Worm (Caenorhabditis elegans) whole organism, L4 larva: Measurements from ENCODE around the gene dyf-19.

Experiments
- aly-2 ChIP-seq: sonication (generic microtip); optimal IDR thresholded peaks from 2 replicates; lab custom pipeline; 2018; ENCODE audit warnings: missing biosample characterization, missing genetic modification characterization
- ama-1 ChIP-seq: fragments of 150-350 bp; optimal IDR thresholded peaks from 2 replicates; lab custom pipeline; 2014; ENCODE audit warnings: inconsistent platforms, mixed read lengths
- ceh-32 ChIP-seq: sonication (generic microtip); optimal IDR thresholded peaks from 2 replicates; lab custom pipeline; 2016; ENCODE audit warnings: mild to moderate bottlenecking, missing genetic modification characterization, missing compliant biosample characterization; ENCODE audit not compliant: poor library complexity
- daf-12 ChIP-seq: fragments of 150-350 bp; optimal IDR thresholded peaks from 2 replicates; lab custom pipeline; 2014; ENCODE audit warnings: missing biosample characterization, missing genetic modification reagents, missing genetic modification characterization
- lin-13 ChIP-seq: fragments of 150-350 bp; optimal IDR thresholded peaks from 2 replicates; lab custom pipeline; 2014; ENCODE audit warnings: missing biosample characterization, missing genetic modification reagents, missing genetic modification characterization
- madf-5 ChIP-seq, 2 experiments: fragments of 200-800 bp; sonication (Bioruptor generic); IDR thresholded peaks; 2 replicates each; pipeline ENCODE4 v1.3.6; 2022; ENCODE audit warnings: missing compliant biosample characterization in 2 of 2, missing genetic modification characterization in 2 of 2
- nhr-11 ChIP-seq: fragments of 150-350 bp; optimal IDR thresholded peaks from 2 replicates; lab custom pipeline; 2014; ENCODE audit warnings: missing biosample characterization, missing genetic modification characterization
- nhr-76 ChIP-seq: fragments of 150-350 bp; optimal IDR thresholded peaks from 2 replicates; lab custom pipeline; 2014; ENCODE audit warnings: missing biosample characterization, missing genetic modification characterization
- pqm-1 ChIP-seq: sonication (generic microtip); optimal IDR thresholded peaks from 2 replicates; lab custom pipeline; 2017; ENCODE audit warnings: missing biosample characterization, missing genetic modification characterization
- unc-39 ChIP-seq: sonication (generic microtip); optimal IDR thresholded peaks from 2 replicates; lab custom pipeline; 2017; ENCODE audit warnings: missing biosample characterization, missing genetic modification characterization
- zag-1 ChIP-seq: fragments of 150-350 bp; optimal IDR thresholded peaks from 2 replicates; lab custom pipeline; 2014; ENCODE audit warnings: missing biosample characterization, missing genetic modification characterization
- ztf-11 ChIP-seq: fragments of 150-350 bp; optimal IDR thresholded peaks from 2 replicates; lab custom pipeline; 2014; ENCODE audit warnings: missing biosample characterization, missing genetic modification characterization

ce11 chrV:19668213-19668612 lies 43.4 kb downstream of the dyf-19 start:
- TF ChIP-seq aly-2 (no peak), ceh-32 (tag; lab: Kevin White, UChicago) (no peak), unc-39 (no peak), lin-13 (no peak), ama-1 (no peak), nhr-76 (no peak), pqm-1 (tag; lab: Kevin White, UChicago) (no peak), zag-1 (tag; lab: Kevin White, UChicago) (no peak), ztf-11 (tag; lab: Kevin White, UChicago) (no peak), nhr-11 (no peak), madf-5 (GFP tag; IDR thresholded peaks at IDR 0.05; lab: Robert Waterston, UW) (no peak), daf-12 (no peak)
